Fruit fly (Drosophila melanogaster): ENCODE data around the gene TrxT.

The TrxT gene

DNA sequence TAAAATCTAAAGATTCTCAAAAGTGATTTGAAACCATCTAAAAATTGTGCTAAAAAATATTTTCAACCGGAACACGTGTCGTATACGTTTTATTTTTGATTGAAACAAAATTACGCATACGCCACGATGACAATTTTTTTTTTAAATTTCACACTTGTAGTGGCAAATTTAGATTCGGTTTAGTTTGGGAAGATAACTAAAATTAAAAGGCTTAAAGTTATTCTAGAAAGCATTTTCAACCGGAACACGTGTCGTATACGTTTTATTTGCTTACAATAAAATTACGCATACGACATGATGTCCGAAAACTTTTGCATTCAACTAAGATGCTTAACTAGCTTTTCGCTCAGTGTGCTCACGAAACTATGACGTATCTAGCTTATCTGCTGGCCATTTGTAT is 47.1 kb upstream of the TrxT start (continued):
- TF ChIP-seq CG11504 (tag; optimal IDR thresholded peaks at IDR 0.05), result peak; percentile 34
- TF ChIP-seq run (tag; optimal IDR thresholded peaks at IDR 0.05), result no peak
- no peak for TF ChIP-seq HLH3B (GFP tag; IDR thresholded peaks at IDR 0.05)
- no peak for TF ChIP-seq gfzf (GFP tag; optimal IDR thresholded peaks at IDR 0.05)
- no peak for TF ChIP-seq CG11695 (GFP tag; IDR thresholded peaks at IDR 0.05)
- TF ChIP-seq CG2678 (tag; optimal IDR thresholded peaks at IDR 0.05), result peak; percentile 24
- peak; percentile 69 for TF ChIP-seq CG10979 (tag; optimal IDR thresholded peaks at IDR 0.05)
- TF ChIP-seq CG3163 (GFP tag; optimal IDR thresholded peaks at IDR 0.05), result no peak
- no peak for TF ChIP-seq Chrac-16 (GFP tag; optimal IDR thresholded peaks at IDR 0.05)
- no peak for TF ChIP-seq CG11085 (GFP tag; IDR thresholded peaks at IDR 0.05)
- TF ChIP-seq zen (tag; optimal IDR thresholded peaks at IDR 0.05), result peak; percentile 21
- TF ChIP-seq Stat92E (GFP tag; optimal IDR thresholded peaks at IDR 0.05), result no peak
- peak; percentile 21 for TF ChIP-seq grau (tag; optimal IDR thresholded peaks at IDR 0.05)
- TF ChIP-seq Pdp1 (GFP tag; optimal IDR thresholded peaks at IDR 0.05), result no peak
- TF ChIP-seq grn (GFP tag; optimal IDR thresholded peaks at IDR 0.05), result no peak

DNA sequence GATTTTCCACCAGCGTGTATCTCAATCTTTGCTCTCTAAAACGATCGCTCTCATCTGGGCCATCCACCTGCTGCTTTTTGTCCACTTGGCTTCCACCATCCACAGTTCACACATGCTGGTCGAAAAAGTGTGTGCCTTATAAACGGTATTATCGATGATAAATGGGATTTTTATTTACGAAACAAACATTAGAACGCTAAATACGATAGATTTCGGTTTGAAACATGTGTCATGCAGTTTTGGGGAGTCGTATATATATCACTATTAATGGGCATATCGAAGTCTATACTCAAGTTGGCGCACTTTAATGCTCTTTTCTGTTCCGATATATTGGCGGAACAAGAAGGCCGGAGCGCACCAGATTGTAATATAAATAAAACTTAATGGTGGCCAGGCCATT is 45.3 kb upstream of the TrxT start:
- TF ChIP-seq CG34376 (GFP tag; optimal IDR thresholded peaks at IDR 0.05) (no peak), CG42726 (GFP tag; IDR thresholded peaks at IDR 0.05; ENCODE audit: partially characterized antibody) (no peak), tin (GFP tag; optimal IDR thresholded peaks at IDR 0.05) (no peak), ranshi (GFP tag; IDR thresholded peaks at IDR 0.05) (0 out of 2 replicates have a peak, but pooled peaks have one; percentile 10), CG17829 (tag; optimal IDR thresholded peaks at IDR 0.05) (no peak), fru (optimal IDR thresholded peaks at IDR 0.05) (no peak), nerfin-1 (tag; optimal IDR thresholded peaks at IDR 0.05) (no peak), D (optimal IDR thresholded peaks at IDR 0.05) (no peak), D (GFP tag; optimal IDR thresholded peaks at IDR 0.05) (no peak), CG4424 (GFP tag; optimal IDR thresholded peaks at IDR 0.05) (no peak), CG1529 (GFP tag; optimal IDR thresholded peaks at IDR 0.05) (no peak), Xbp1 (GFP tag; optimal IDR thresholded peaks at IDR 0.05) (peak; percentile 10), Max (GFP tag; optimal IDR thresholded peaks at IDR 0.05) (no peak), cwo (GFP tag; optimal IDR thresholded peaks at IDR 0.05) (no peak), CG13894 (tag; optimal IDR thresholded peaks at IDR 0.05) (no peak), ac (GFP tag; optimal IDR thresholded peaks at IDR 0.05) (no peak), toy (GFP tag; IDR thresholded peaks at IDR 0.05) (no peak), Dad (GFP tag; optimal IDR thresholded peaks at IDR 0.05) (no peak), CG10462 (GFP tag; optimal IDR thresholded peaks at IDR 0.05) (no peak), CG33213 (GFP tag; optimal IDR thresholded peaks at IDR 0.05) (no peak), CG16863 (GFP tag; optimal IDR thresholded peaks at IDR 0.05) (no peak), Mad (GFP tag; optimal IDR thresholded peaks at IDR 0.05) (no peak), kay (GFP tag; optimal IDR thresholded peaks at IDR 0.05) (no peak), CG34224 (GFP tag; IDR thresholded peaks at IDR 0.05; ENCODE audit: partially characterized antibody) (no peak), exex (tag; optimal IDR thresholded peaks at IDR 0.05) (no peak), CG6272 (GFP tag; IDR thresholded peaks at IDR 0.05) (no peak), CG31224 (GFP tag; IDR thresholded peaks at IDR 0.05) (no peak), gsb (GFP tag; IDR thresholded peaks at IDR 0.05) (no peak), nmo (GFP tag; optimal IDR thresholded peaks at IDR 0.05) (peak; percentile 15), ATbp (GFP tag; optimal IDR thresholded peaks at IDR 0.05) (no peak), CG32532 (GFP tag; IDR thresholded peaks at IDR 0.05) (no peak), Pdp1 (GFP tag; optimal IDR thresholded peaks at IDR 0.05) (no peak), CG6689 (GFP tag; IDR thresholded peaks at IDR 0.05) (0 out of 2 replicates have a peak, but pooled peaks have one; percentile 21), odd (GFP tag; optimal IDR thresholded peaks at IDR 0.05) (no peak), pum (GFP tag; optimal IDR thresholded peaks at IDR 0.05) (no peak), jing (GFP tag; optimal IDR thresholded peaks at IDR 0.05) (no peak), grn (GFP tag; optimal IDR thresholded peaks at IDR 0.05) (no peak), CG12219 (GFP tag; optimal IDR thresholded peaks at IDR 0.05) (no peak)

All from whole organism, embryonic.